Fruit fly (Drosophila melanogaster) whole organism, embryonic: Measurements from ENCODE around the gene EMC5.

Experiments
- Ada2b ChIP-seq: fragments of 200-800 bp; sonication (Bioruptor generic); IDR thresholded peaks from 2 replicates; pipeline ENCODE4 v1.3.6; 2022; ENCODE audit warnings: missing biosample characterization, missing genetic modification characterization
- BtbVII ChIP-seq: fragments of 200-800 bp; sonication (Bioruptor generic); optimal IDR thresholded peaks from 3 replicates; lab custom pipeline; 2017; ENCODE audit warnings: missing biosample characterization, mild to moderate bottlenecking, missing genetic modification characterization
- CG10321 ChIP-seq: fragments of 200-800 bp; sonication (Bioruptor generic); IDR thresholded peaks from 2 replicates; pipeline ENCODE4 v1.3.6; 2022; ENCODE audit warnings: missing biosample characterization, missing genetic modification characterization
- CG11723 ChIP-seq: fragments of 200-800 bp; sonication (Bioruptor generic); optimal IDR thresholded peaks from 2 replicates; lab custom pipeline; 2017; ENCODE audit warnings: missing biosample characterization, mild to moderate bottlenecking, missing genetic modification characterization
- CG15479 ChIP-seq: fragments of 200-800 bp; sonication (Bioruptor generic); optimal IDR thresholded peaks from 3 replicates; lab custom pipeline; 2019; ENCODE audit warnings: missing biosample characterization, mild to moderate bottlenecking, missing genetic modification characterization, moderate library complexity
- CG16779 ChIP-seq: fragments of 200-800 bp; sonication (Bioruptor generic); IDR thresholded peaks from 2 replicates; pipeline ENCODE4 v1.3.6; 2022; ENCODE audit warnings: missing biosample characterization, missing genetic modification characterization
- CG17361 ChIP-seq: fragments of 200-800 bp; sonication (Bioruptor generic); IDR thresholded peaks from 3 replicates; pipeline ENCODE4 v1.3.6; 2022; ENCODE audit warnings: missing biosample characterization, missing genetic modification characterization
- CG1792 ChIP-seq: fragments of 200-800 bp; sonication (Bioruptor generic); optimal IDR thresholded peaks from 2 replicates; lab custom pipeline; 2016; ENCODE audit warnings: missing biosample characterization, missing genetic modification characterization
- CG18764 ChIP-seq: fragments of 200-800 bp; sonication (Bioruptor generic); optimal IDR thresholded peaks from 3 replicates; lab custom pipeline; 2016; ENCODE audit warnings: missing biosample characterization, missing genetic modification characterization
- CG2678 ChIP-seq: fragments of 200-800 bp; sonication (Bioruptor generic); optimal IDR thresholded peaks from 3 replicates; lab custom pipeline; 2019; ENCODE audit warnings: missing biosample characterization, mild to moderate bottlenecking, missing genetic modification characterization, moderate library complexity
- CG3838 ChIP-seq: fragments of 200-800 bp; sonication (Bioruptor generic); optimal IDR thresholded peaks from 3 replicates; lab custom pipeline; 2016; ENCODE audit warnings: missing biosample characterization, missing genetic modification characterization
- CG3847 ChIP-seq: fragments of 200-800 bp; sonication (Bioruptor generic); IDR thresholded peaks from 2 replicates; pipeline ENCODE4 v1.3.6; 2022; ENCODE audit warnings: missing biosample characterization, missing genetic modification characterization
- CG6254 ChIP-seq: fragments of 200-800 bp; sonication (Bioruptor generic); optimal IDR thresholded peaks from 3 replicates; lab custom pipeline; 2017; ENCODE audit warnings: mild to moderate bottlenecking, missing biosample characterization, missing genetic modification reagents, missing genetic modification characterization
- CG6813 ChIP-seq: fragments of 200-800 bp; sonication (Bioruptor generic); optimal IDR thresholded peaks from 2 replicates; lab custom pipeline; 2017; ENCODE audit warnings: missing biosample characterization, missing genetic modification characterization, mild to moderate bottlenecking, moderate library complexity, missing genetic modification reagents
- CG8359 ChIP-seq: fragments of 200-800 bp; sonication (Bioruptor generic); optimal IDR thresholded peaks from 2 replicates; lab custom pipeline; 2017; ENCODE audit warnings: missing biosample characterization, mild to moderate bottlenecking, missing genetic modification characterization, borderline replicate concordance
- CG9215 ChIP-seq: fragments of 200-800 bp; sonication (Bioruptor generic); IDR thresholded peaks from 2 replicates; pipeline ENCODE4 v1.3.6; 2022; ENCODE audit warnings: missing biosample characterization, missing genetic modification characterization
- Chrac-16 ChIP-seq: fragments of 200-800 bp; sonication (Bioruptor generic); optimal IDR thresholded peaks from 3 replicates; lab custom pipeline; 2016; ENCODE audit warnings: missing biosample characterization, missing genetic modification characterization
- E2f2 ChIP-seq: fragments of 200-800 bp; sonication (Bioruptor generic); IDR thresholded peaks from 2 replicates; pipeline ENCODE4 v1.3.6; 2022; ENCODE audit warnings: missing biosample characterization, missing genetic modification characterization
- Eip74EF ChIP-seq, 2 experiments: fragments of 200-800 bp in 1 of 2; fragments of >200 bp in 1 of 2; sonication (Bioruptor generic) in 1 of 2; optimal IDR thresholded peaks; 2 replicates each; lab custom pipeline; 2017 to 2019; ENCODE audit warnings: missing biosample characterization in 2 of 2, missing genetic modification characterization in 2 of 2, mild to moderate bottlenecking in 1 of 2, moderate library complexity in 1 of 2
- Gsc ChIP-seq: fragments of 200-800 bp; sonication (Bioruptor generic); IDR thresholded peaks from 2 replicates; pipeline ENCODE4 v1.3.6; 2022; ENCODE audit warnings: missing biosample characterization, missing genetic modification characterization
- HLH4C ChIP-seq: fragments of 200-800 bp; sonication (Bioruptor generic); IDR thresholded peaks from 3 replicates; pipeline ENCODE4 v1.3.6; 2022; ENCODE audit warnings: missing biosample characterization, missing genetic modification characterization; ENCODE audit not compliant: partially characterized antibody
- HLH54F ChIP-seq: fragments of 200-800 bp; sonication (Bioruptor generic); optimal IDR thresholded peaks from 3 replicates; lab custom pipeline; 2016; ENCODE audit warnings: missing biosample characterization, missing genetic modification characterization
- Hey ChIP-seq: fragments of 200-800 bp; sonication (Bioruptor generic); optimal IDR thresholded peaks from 3 replicates; lab custom pipeline; 2018; ENCODE audit warnings: missing biosample characterization, mild to moderate bottlenecking, missing genetic modification characterization
- Kr ChIP-seq: fragments of 200-800 bp; sonication (Bioruptor generic); optimal IDR thresholded peaks from 2 replicates; lab custom pipeline; 2017; ENCODE audit warnings: missing biosample characterization, mild to moderate bottlenecking, missing genetic modification characterization
- Rfx ChIP-seq: fragments of 200-800 bp; sonication (Bioruptor generic); IDR thresholded peaks from 2 replicates; pipeline ENCODE4 v1.3.6; 2022; ENCODE audit warnings: missing biosample characterization, missing genetic modification characterization
- Sry-δ ChIP-seq: fragments of 200-800 bp; sonication (Bioruptor generic); optimal IDR thresholded peaks from 2 replicates; lab custom pipeline; 2016; ENCODE audit warnings: missing biosample characterization, missing genetic modification characterization
- Trl ChIP-seq, 3 experiments: fragments of >200 bp in 2 of 3; fragments of 200-800 bp in 1 of 3; sonication (Bioruptor generic) in 1 of 3; optimal IDR thresholded peaks; 2 replicates in 1 of 3; 3 replicates in 2 of 3; lab custom pipeline; 2016 to 2017; ENCODE audit warnings: missing biosample characterization in 1 of 3, missing genetic modification characterization in 1 of 3
- amos ChIP-seq: fragments of 200-800 bp; sonication (Bioruptor generic); IDR thresholded peaks from 2 replicates; pipeline ENCODE4 v1.3.6; 2022; ENCODE audit warnings: missing biosample characterization, missing genetic modification characterization; ENCODE audit not compliant: partially characterized antibody
- ash1 ChIP-seq: fragments of 200-800 bp; sonication (Bioruptor generic); optimal IDR thresholded peaks from 2 replicates; lab custom pipeline; 2018; ENCODE audit warnings: missing biosample characterization, mild to moderate bottlenecking, missing genetic modification characterization
- br ChIP-seq: fragments of >200 bp; optimal IDR thresholded peaks from 2 replicates; lab custom pipeline; 2017
- chif ChIP-seq, 2 experiments: fragments of 200-800 bp; sonication (Bioruptor generic); optimal IDR thresholded peaks; 3 replicates each; lab custom pipeline; 2016; ENCODE audit warnings: missing biosample characterization in 2 of 2, missing genetic modification characterization in 2 of 2
- chm ChIP-seq: fragments of 200-800 bp; sonication (Bioruptor generic); IDR thresholded peaks from 2 replicates; pipeline ENCODE4 v1.3.6; 2022; ENCODE audit warnings: missing biosample characterization, missing genetic modification characterization
- corto ChIP-seq: fragments of 200-800 bp; sonication (Bioruptor generic); optimal IDR thresholded peaks from 2 replicates; lab custom pipeline; 2016; ENCODE audit warnings: missing biosample characterization, mild to moderate bottlenecking, missing genetic modification characterization, moderate library complexity
- da ChIP-seq: fragments of 200-800 bp; sonication (Bioruptor generic); optimal IDR thresholded peaks from 2 replicates; lab custom pipeline; 2016; ENCODE audit warnings: missing biosample characterization, missing genetic modification characterization
- fu2 ChIP-seq: fragments of 200-800 bp; sonication (Bioruptor generic); optimal IDR thresholded peaks from 2 replicates; lab custom pipeline; 2016; ENCODE audit warnings: missing biosample characterization, missing genetic modification characterization
- gfzf ChIP-seq: fragments of 200-800 bp; sonication (Bioruptor generic); optimal IDR thresholded peaks from 2 replicates; lab custom pipeline; 2016; ENCODE audit warnings: missing biosample characterization, mild to moderate bottlenecking, missing genetic modification characterization, moderate library complexity
- ind ChIP-seq: fragments of 200-800 bp; sonication (Bioruptor generic); optimal IDR thresholded peaks from 3 replicates; lab custom pipeline; 2016; ENCODE audit warnings: missing biosample characterization, missing genetic modification characterization
- insv ChIP-seq, 2 experiments: fragments of 200-800 bp; sonication (Bioruptor generic); optimal IDR thresholded peaks; 3 replicates each; lab custom pipeline; 2016 to 2018; ENCODE audit warnings: missing biosample characterization in 2 of 2, missing genetic modification characterization in 2 of 2
- inv ChIP-seq: fragments of 200-800 bp; sonication (Bioruptor generic); IDR thresholded peaks from 2 replicates; pipeline ENCODE4 v1.3.6; 2022; ENCODE audit warnings: missing biosample characterization, missing genetic modification characterization; ENCODE audit not compliant: partially characterized antibody
- nerfin-2 ChIP-seq: fragments of 200-800 bp; sonication (Bioruptor generic); IDR thresholded peaks from 2 replicates; pipeline ENCODE4 v1.3.6; 2022; ENCODE audit warnings: missing biosample characterization, missing genetic modification characterization; ENCODE audit not compliant: partially characterized antibody
- pan ChIP-seq, 4 experiments: fragments of >200 bp in 3 of 4; fragments of 200-800 bp in 1 of 4; sonication (Bioruptor generic) in 1 of 4; optimal IDR thresholded peaks in 3 of 4; IDR thresholded peaks in 1 of 4; 2 replicates each; pipeline versions ENCODE4 v1.3.6 to Lab custom; 2017 to 2022; ENCODE audit warnings: missing biosample characterization in 2 of 4, missing genetic modification characterization in 2 of 4, mixed read lengths in 1 of 4
- phol ChIP-seq: fragments of 200-800 bp; sonication (Bioruptor generic); optimal IDR thresholded peaks from 3 replicates; lab custom pipeline; 2018; ENCODE audit warnings: missing biosample characterization, mild to moderate bottlenecking, missing genetic modification characterization, moderate library complexity
- pros ChIP-seq: fragments of 200-800 bp; sonication (Bioruptor generic); optimal IDR thresholded peaks from 3 replicates; lab custom pipeline; 2019; ENCODE audit warnings: missing biosample characterization, mild to moderate bottlenecking, missing genetic modification characterization, moderate library complexity
- pzg ChIP-seq: fragments of 200-800 bp; sonication (Bioruptor generic); optimal IDR thresholded peaks from 3 replicates; lab custom pipeline; 2018; ENCODE audit warnings: missing biosample characterization, mild to moderate bottlenecking, missing genetic modification characterization, moderate library complexity
- rib ChIP-seq: fragments of 200-800 bp; sonication (Bioruptor generic); IDR thresholded peaks from 2 replicates; pipeline ENCODE4 v1.3.6; 2022; ENCODE audit warnings: missing biosample characterization, missing genetic modification characterization
- unpg ChIP-seq: fragments of 200-800 bp; sonication (Bioruptor generic); optimal IDR thresholded peaks from 3 replicates; lab custom pipeline; 2018; ENCODE audit warnings: missing biosample characterization, mild to moderate bottlenecking, missing genetic modification characterization, moderate library complexity
- vfl ChIP-seq: fragments of 200-800 bp; sonication (Bioruptor generic); optimal IDR thresholded peaks from 2 replicates; lab custom pipeline; 2016; ENCODE audit warnings: missing biosample characterization, missing genetic modification characterization
- wdn ChIP-seq: fragments of 200-800 bp; sonication (Bioruptor generic); IDR thresholded peaks from 2 replicates; pipeline ENCODE4 v1.3.6; 2022; ENCODE audit warnings: missing biosample characterization, missing genetic modification characterization

Gene EMC5

DNA sequence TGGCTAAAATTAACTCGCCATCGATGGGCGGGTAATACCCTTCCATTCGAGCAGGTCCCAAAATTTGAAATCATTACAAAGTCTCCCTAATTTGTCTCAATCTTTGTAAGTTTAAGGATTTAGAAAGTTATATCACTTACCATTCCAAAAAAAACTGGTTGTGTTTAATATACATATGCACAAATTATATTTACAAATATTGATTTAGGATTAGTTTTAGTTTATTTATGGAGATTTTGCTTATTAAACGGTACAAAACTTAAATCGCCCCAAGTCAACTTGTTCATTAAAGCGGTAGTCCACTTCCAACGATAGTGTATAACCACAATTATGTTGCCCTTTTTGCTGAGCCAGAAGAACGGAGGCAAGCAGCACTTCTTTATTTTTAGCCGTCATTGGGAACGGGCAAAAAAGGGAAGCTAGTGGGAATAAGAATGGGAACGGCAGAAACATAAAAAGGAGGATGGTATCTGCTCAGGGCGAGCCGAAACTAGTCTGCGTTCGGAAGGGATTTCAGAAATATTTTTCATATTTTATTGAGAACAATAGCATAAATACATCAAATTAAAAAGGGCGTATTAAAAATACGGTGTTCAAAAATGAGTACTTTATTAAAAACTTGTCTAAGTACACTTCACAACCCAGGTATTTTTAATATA, 39.3 kb upstream of the EMC5 start (continued):
- TF ChIP-seq rib (GFP tag; lab: Robert Waterston, UW), result no peak
- TF ChIP-seq phol (tag; lab: Kevin White, UChicago), result peak; percentile 81
- TF ChIP-seq chm (GFP tag; lab: Robert Waterston, UW), result peak; percentile 53; the same call in 1 of the 2 replicates
- no peak for TF ChIP-seq pzg (GFP tag; lab: Kevin White, UChicago)
- no peak for TF ChIP-seq gfzf (GFP tag; lab: Kevin White, UChicago)
- TF ChIP-seq Ada2b (GFP tag; lab: Robert Waterston, UW), result no peak
- no peak; the same call in 1 of the 2 replicates for TF ChIP-seq Rfx
- TF ChIP-seq Trl (optimal IDR thresholded peaks at IDR 0.05; lab: Kevin White, UChicago), result no peak
- TF ChIP-seq Trl (GFP tag; optimal IDR thresholded peaks at IDR 0.05; lab: Kevin White, UChicago), result no peak
- peak; percentile 82 for TF ChIP-seq CG17361
- TF ChIP-seq ind (GFP tag; lab: Kevin White, UChicago), result peak; percentile 26
- peak; percentile 18 for TF ChIP-seq CG18764 (GFP tag; lab: Kevin White, UChicago)
- no peak for TF ChIP-seq CG3838
- no peak for TF ChIP-seq CG10321
- TF ChIP-seq HLH4C (GFP tag; lab: Robert Waterston, UW), result no peak
- no peak for TF ChIP-seq vfl (GFP tag; lab: Kevin White, UChicago)
- TF ChIP-seq Eip74EF (GFP tag; optimal IDR thresholded peaks at IDR 0.05; lab: Kevin White, UChicago), result peak in 1 of 2 experiments; percentile 57
- no peak for TF ChIP-seq HLH54F (GFP tag; lab: Kevin White, UChicago)
- peak; percentile 57 for TF ChIP-seq CG6254 (GFP tag; lab: Kevin White, UChicago)
- no peak for TF ChIP-seq CG9215 (GFP tag; lab: Robert Waterston, UW)
- no peak for TF ChIP-seq inv
- TF ChIP-seq CG16779 (GFP tag; lab: Robert Waterston, UW), result no peak
- TF ChIP-seq CG1792 (GFP tag; lab: Kevin White, UChicago), result no peak
- no peak for TF ChIP-seq CG8359 (GFP tag; lab: Kevin White, UChicago)
- no peak for TF ChIP-seq br (lab: Kevin White, UChicago)
- TF ChIP-seq CG15479, result no peak
- TF ChIP-seq da (GFP tag; lab: Kevin White, UChicago), result no peak
- peak; percentile 31 for TF ChIP-seq BtbVII (GFP tag; lab: Kevin White, UChicago)
- no peak for TF ChIP-seq fu2 (GFP tag; lab: Kevin White, UChicago)
- no peak for TF ChIP-seq Gsc (GFP tag; lab: Robert Waterston, UW)
- TF ChIP-seq CG2678 (tag; lab: Kevin White, UChicago), result peak; percentile 83
- peak; percentile 54 for TF ChIP-seq Chrac-16
- no peak for TF ChIP-seq nerfin-2 (GFP tag; lab: Robert Waterston, UW)
- TF ChIP-seq amos (GFP tag; lab: Robert Waterston, UW), result no peak
- TF ChIP-seq CG11723, result peak; percentile 49
- no peak for TF ChIP-seq wdn
- no peak for TF ChIP-seq pros (GFP tag; lab: Kevin White, UChicago)
- no peak for TF ChIP-seq ash1 (GFP tag; lab: Kevin White, UChicago)
- TF ChIP-seq unpg (GFP tag; lab: Kevin White, UChicago), result peak; percentile 81
- peak; percentile 30 for TF ChIP-seq corto (GFP tag; lab: Kevin White, UChicago)
- TF ChIP-seq insv (GFP tag; optimal IDR thresholded peaks at IDR 0.05; lab: Kevin White, UChicago), result no peak
- no peak for TF ChIP-seq Hey (tag; lab: Kevin White, UChicago)
- 0 out of 2 replicates have a peak, but pooled peaks have one; percentile 14 for TF ChIP-seq CG3847 (GFP tag; lab: Robert Waterston, UW)
- peak; percentile 24 for TF ChIP-seq CG6813
- no peak for TF ChIP-seq pan (optimal IDR thresholded peaks at IDR 0.05; lab: Kevin White, UChicago)
- peak in 1 of 2 experiments; percentile 36 for TF ChIP-seq pan (GFP tag; optimal IDR thresholded peaks at IDR 0.05 in 1 of 2, IDR thresholded peaks at IDR 0.05 in 1 of 2)
- TF ChIP-seq E2f2 (GFP tag; lab: Robert Waterston, UW), result no peak
- TF ChIP-seq chif (GFP tag; optimal IDR thresholded peaks at IDR 0.05; lab: Kevin White, UChicago), result peak; percentile 45 to 60
- no peak for TF ChIP-seq Kr (GFP tag; lab: Kevin White, UChicago)
- TF ChIP-seq Sry-δ, result no peak
